Fruit fly (Drosophila melanogaster): ENCODE results near the gene CCT1.
A peak's percentile ranks its signal among the peaks of the same experiment; 100 is the strongest.

Gene CCT1

dm6 chr3R:22447874-22448254 lies 43.4 kb downstream of the CCT1 start, which contains the start of gene CG34376 (continued):
- TF ChIP-seq exex (tag; optimal IDR thresholded peaks at IDR 0.05) = peak; percentile 72
- TF ChIP-seq CG10462 (GFP tag; optimal IDR thresholded peaks at IDR 0.05) = no peak
- peak; percentile 58; the same call in 1 of the 3 replicates for TF ChIP-seq CG7357 (GFP tag; IDR thresholded peaks at IDR 0.05)
- peak; percentile 58; the same call in 1 of the 2 replicates for TF ChIP-seq CG4730 (GFP tag; IDR thresholded peaks at IDR 0.05)
- TF ChIP-seq dati (GFP tag; IDR thresholded peaks at IDR 0.05) = 0 out of 2 replicates have a peak, but pooled peaks have one; percentile 29
- no peak for TF ChIP-seq Dip2 (GFP tag; IDR thresholded peaks at IDR 0.05)
- TF ChIP-seq CG8290 (GFP tag; optimal IDR thresholded peaks at IDR 0.05) = no peak
- TF ChIP-seq CG8290 (tag; optimal IDR thresholded peaks at IDR 0.05) = peak in 1 of 2 experiments; percentile 69
- TF ChIP-seq mirr (GFP tag; optimal IDR thresholded peaks at IDR 0.05) = peak; percentile 85
- TF ChIP-seq gcm (GFP tag; optimal IDR thresholded peaks at IDR 0.05) = no peak
- TF ChIP-seq CG1792 (GFP tag; optimal IDR thresholded peaks at IDR 0.05) = no peak
- TF ChIP-seq GATAe (GFP tag; conservative IDR thresholded peaks at IDR 0.05) = peak; percentile 93
- TF ChIP-seq rib (GFP tag; IDR thresholded peaks at IDR 0.05) = no peak
- peak; percentile 39; the same call in 2 of the 3 replicates for TF ChIP-seq HLH4C (GFP tag; IDR thresholded peaks at IDR 0.05; ENCODE audit: partially characterized antibody)
- TF ChIP-seq Elba2 (GFP tag; optimal IDR thresholded peaks at IDR 0.05) = no peak
- TF ChIP-seq trem (tag; optimal IDR thresholded peaks at IDR 0.05) = peak; percentile 57
- no peak for TF ChIP-seq D (optimal IDR thresholded peaks at IDR 0.05)
- no peak for TF ChIP-seq D (GFP tag; optimal IDR thresholded peaks at IDR 0.05)
- peak; percentile 41 for TF ChIP-seq CG10431 (GFP tag; optimal IDR thresholded peaks at IDR 0.05)
- peak; percentile 7; the same call in 1 of the 2 replicates for TF ChIP-seq CG11247 (GFP tag; IDR thresholded peaks at IDR 0.05)
- 0 out of 2 replicates have a peak, but pooled peaks have one; percentile 15 for TF ChIP-seq CG6689 (GFP tag; IDR thresholded peaks at IDR 0.05)
- peak; percentile 34; the same call in 1 of the 2 replicates for TF ChIP-seq CG10366 (GFP tag; IDR thresholded peaks at IDR 0.05)
- no peak for TF ChIP-seq CG14667 (GFP tag; IDR thresholded peaks at IDR 0.05)
- no peak for TF ChIP-seq pan (optimal IDR thresholded peaks at IDR 0.05)
- peak in 1 of 2 experiments; percentile 56 for TF ChIP-seq pan (GFP tag; optimal IDR thresholded peaks at IDR 0.05 in 1 of 2, IDR thresholded peaks at IDR 0.05 in 1 of 2)
- peak; percentile 68 for TF ChIP-seq pzg (GFP tag; optimal IDR thresholded peaks at IDR 0.05)
- TF ChIP-seq CG8281 (tag; optimal IDR thresholded peaks at IDR 0.05) = no peak
- TF ChIP-seq caup (GFP tag; optimal IDR thresholded peaks at IDR 0.05; ENCODE audit: severe bottlenecking) = peak; percentile 41
- TF ChIP-seq H15 (GFP tag; IDR thresholded peaks at IDR 0.05) = no peak
- no peak for TF ChIP-seq CG8359 (GFP tag; optimal IDR thresholded peaks at IDR 0.05; ENCODE audit: borderline replicate concordance)
- TF ChIP-seq CG12769 (tag; optimal IDR thresholded peaks at IDR 0.05) = no peak
- peak; percentile 67 for TF ChIP-seq Opbp (GFP tag; IDR thresholded peaks at IDR 0.05; ENCODE audit: partially characterized antibody)
- TF ChIP-seq ATbp (GFP tag; optimal IDR thresholded peaks at IDR 0.05) = peak; percentile 25
- TF ChIP-seq CG10565 (GFP tag; optimal IDR thresholded peaks at IDR 0.05) = no peak
- no peak for TF ChIP-seq Taf1 (GFP tag; IDR thresholded peaks at IDR 0.05)
- no peak for TF ChIP-seq cad (GFP tag; optimal IDR thresholded peaks at IDR 0.05)
- no peak for TF ChIP-seq en (GFP tag; optimal IDR thresholded peaks at IDR 0.05)
- peak; percentile 22; the same call in 1 of the 2 replicates for TF ChIP-seq Nf-YA (GFP tag; IDR thresholded peaks at IDR 0.05)
- no peak for TF ChIP-seq CG13894 (tag; optimal IDR thresholded peaks at IDR 0.05)
- no peak for TF ChIP-seq CG4854 (GFP tag; optimal IDR thresholded peaks at IDR 0.05)
- TF ChIP-seq p53 (GFP tag; optimal IDR thresholded peaks at IDR 0.05) = no peak
- TF ChIP-seq dmrt11E (tag; optimal IDR thresholded peaks at IDR 0.05) = no peak
- no peak for TF ChIP-seq CG14965 (GFP tag; optimal IDR thresholded peaks at IDR 0.05; ENCODE audit: borderline replicate concordance)
- peak; percentile 58 for TF ChIP-seq ssp (GFP tag; IDR thresholded peaks at IDR 0.05)
- TF ChIP-seq Abd-B (GFP tag; optimal IDR thresholded peaks at IDR 0.05) = peak; percentile 35
- TF ChIP-seq Gsc (GFP tag; IDR thresholded peaks at IDR 0.05) = no peak
- TF ChIP-seq CG11696 (GFP tag; IDR thresholded peaks at IDR 0.05) = no peak
- peak; percentile 28 for TF ChIP-seq CG6765 (GFP tag; optimal IDR thresholded peaks at IDR 0.05)
- no peak for TF ChIP-seq CG6683 (GFP tag; optimal IDR thresholded peaks at IDR 0.05)
- no peak for TF ChIP-seq CG7786 (GFP tag; optimal IDR thresholded peaks at IDR 0.05)
- TF ChIP-seq da (GFP tag; optimal IDR thresholded peaks at IDR 0.05) = no peak
- TF ChIP-seq CG8944 (GFP tag; optimal IDR thresholded peaks at IDR 0.05) = no peak
